Worm (Caenorhabditis elegans): Measurements from ENCODE around the gene rsp-8.

Gene rsp-8

DNA sequence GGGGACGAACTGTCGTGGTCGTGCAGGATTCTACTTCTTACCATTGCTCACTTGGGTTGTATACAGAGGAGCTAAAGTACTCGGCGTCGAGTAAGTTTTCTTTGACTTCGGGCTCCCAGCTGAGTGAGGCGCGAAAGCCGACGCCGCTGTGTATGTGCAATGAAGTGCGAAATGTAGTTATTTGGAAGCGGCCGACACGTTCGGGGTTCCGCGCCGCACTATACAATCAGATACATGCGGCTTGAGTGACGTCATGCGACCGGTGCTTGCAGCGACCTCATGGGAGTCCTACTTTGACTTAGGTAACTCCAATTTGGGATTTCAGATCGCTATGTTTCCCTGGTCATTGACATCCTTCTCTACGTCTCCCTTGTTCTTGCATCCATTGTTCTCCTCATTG lies 8.4 kb upstream of the rsp-8 start:
- no peak for TF ChIP-seq ets-5 (GFP tag; IDR thresholded peaks at IDR 0.05)
- TF ChIP-seq unc-130 (tag; optimal IDR thresholded peaks at IDR 0.05), result no peak
- TF ChIP-seq xbp-1 (tag; optimal IDR thresholded peaks at IDR 0.05), result no peak
- TF ChIP-seq snpc-4 (tag; optimal IDR thresholded peaks at IDR 0.05), result peak; percentile 90
- TF ChIP-seq nhr-71 (tag; optimal IDR thresholded peaks at IDR 0.05), result peak; percentile 15
- no peak for TF ChIP-seq unc-30 (tag; optimal IDR thresholded peaks at IDR 0.05)
- TF ChIP-seq fkh-4 (tag; optimal IDR thresholded peaks at IDR 0.05; ENCODE audit: borderline replicate concordance), result no peak
- TF ChIP-seq ceh-90 (tag; optimal IDR thresholded peaks at IDR 0.05), result no peak
- no peak for TF ChIP-seq pqm-1 (tag; optimal IDR thresholded peaks at IDR 0.05)
- no peak for TF ChIP-seq efl-1 (optimal IDR thresholded peaks at IDR 0.05)
- TF ChIP-seq efl-1 (GFP tag; optimal IDR thresholded peaks at IDR 0.05 in 1 of 2), result no peak
- no peak for TF ChIP-seq grh-1 (GFP tag; IDR thresholded peaks at IDR 0.05)
- TF ChIP-seq mef-2 (tag; optimal IDR thresholded peaks at IDR 0.05), result no peak

DNA sequence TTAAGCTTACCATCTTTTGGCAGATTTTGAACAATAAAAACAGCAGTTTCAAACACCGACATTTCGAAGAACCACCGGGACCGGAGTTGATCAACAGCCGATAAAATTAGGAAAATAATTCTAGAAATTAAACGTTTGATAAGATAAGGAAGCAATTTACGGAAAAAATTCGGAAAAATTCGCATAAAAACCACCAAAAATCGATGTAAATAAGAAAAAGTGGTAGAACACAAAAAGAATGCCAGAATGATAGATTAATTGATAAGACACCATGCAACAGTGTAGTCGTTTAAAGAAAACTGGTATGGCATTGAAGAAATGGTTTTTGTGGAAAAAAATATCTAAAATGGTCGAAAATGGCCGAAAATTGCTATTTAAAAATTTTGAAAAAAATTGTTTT lies 3.8 kb upstream of the rsp-8 start, which contains the start of gene maa-1:
Gene maa-1, minus strand, starts transcription at position 120 of the 400 bp plus-strand sequence.
- TF ChIP-seq elt-2 (tag; optimal IDR thresholded peaks at IDR 0.05), result peak; percentile 57
- no peak for TF ChIP-seq ets-5 (GFP tag; IDR thresholded peaks at IDR 0.05)
- TF ChIP-seq skn-1 (tag; optimal IDR thresholded peaks at IDR 0.05), result no peak
- no peak for TF ChIP-seq nhr-47 (tag; optimal IDR thresholded peaks at IDR 0.05)
- TF ChIP-seq nhr-20 (tag; optimal IDR thresholded peaks at IDR 0.05), result peak; percentile 18
- no peak for TF ChIP-seq ama-1 (optimal IDR thresholded peaks at IDR 0.05)
- TF ChIP-seq aly-2 (tag; optimal IDR thresholded peaks at IDR 0.05), result no peak

DNA sequence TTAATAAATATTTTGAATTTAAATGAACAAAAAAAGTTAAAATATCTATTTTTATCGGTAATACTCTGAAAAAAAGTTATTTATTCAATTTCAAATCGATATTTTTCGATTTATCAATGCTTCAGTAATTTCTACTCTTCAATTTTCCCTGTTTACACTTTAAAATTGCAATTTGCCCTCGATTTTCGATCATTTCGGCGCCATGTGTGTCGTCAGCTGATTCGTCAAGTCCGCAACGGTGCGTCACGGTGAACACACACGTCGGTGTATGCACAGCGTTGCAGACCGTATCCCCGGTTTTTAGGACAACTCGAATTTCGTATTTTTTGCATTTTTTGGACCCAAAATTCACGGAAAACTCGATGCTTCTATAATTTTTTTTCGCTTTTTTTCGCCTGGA lies 3.0 kb upstream of the rsp-8 start, which contains the start of gene C18D11.3:
Gene C18D11.3, plus strand, starts transcription at position 189 of the 400 bp plus-strand sequence.
- peak; percentile 88 for TF ChIP-seq snpc-4 (tag; optimal IDR thresholded peaks at IDR 0.05)
- peak; percentile 77 for TF ChIP-seq fos-1 (tag; optimal IDR thresholded peaks at IDR 0.05)
- TF ChIP-seq nhr-19 (GFP tag; conservative IDR thresholded peaks at IDR 0.05), result peak; percentile 79
- peak; percentile 89 for TF ChIP-seq nhr-85 (tag)
- TF ChIP-seq xbp-1 (tag; optimal IDR thresholded peaks at IDR 0.05), result peak; percentile 73
- peak; percentile 93 for TF ChIP-seq nhr-20 (tag; optimal IDR thresholded peaks at IDR 0.05)
- peak; percentile 74 for TF ChIP-seq blmp-1 (tag; optimal IDR thresholded peaks at IDR 0.05)
- no peak for TF ChIP-seq egl-13 (tag; optimal IDR thresholded peaks at IDR 0.05)
- TF ChIP-seq isw-1 (GFP tag; IDR thresholded peaks at IDR 0.05), result peak; percentile 74
- TF ChIP-seq nhr-237 (tag; optimal IDR thresholded peaks at IDR 0.05), result peak; percentile 16
- peak; percentile 55 for TF ChIP-seq pax-3 (tag; optimal IDR thresholded peaks at IDR 0.05)
- TF ChIP-seq mab-9 (GFP tag; IDR thresholded peaks at IDR 0.05), result 0 out of 2 replicates have a peak, but pooled peaks have one; percentile 9
- no peak for TF ChIP-seq hlh-4 (tag; optimal IDR thresholded peaks at IDR 0.05)
- TF ChIP-seq jun-1 (tag; optimal IDR thresholded peaks at IDR 0.05), result peak; percentile 52
- peak; percentile 96 to 99 for TF ChIP-seq lsy-2 (tag; optimal IDR thresholded peaks at IDR 0.05)
- TF ChIP-seq ceh-82 (tag; optimal IDR thresholded peaks at IDR 0.05), result peak; percentile 48 to 93 (median 52)
- TF ChIP-seq ceh-8 (GFP tag; optimal IDR thresholded peaks at IDR 0.05), result no peak
- TF ChIP-seq lin-15B (tag; optimal IDR thresholded peaks at IDR 0.05), result peak; percentile 83
- TF ChIP-seq nhr-71 (tag; optimal IDR thresholded peaks at IDR 0.05), result peak; percentile 92
- no peak for TF ChIP-seq tlp-1 (tag; optimal IDR thresholded peaks at IDR 0.05)
- TF ChIP-seq aly-2 (tag; optimal IDR thresholded peaks at IDR 0.05), result no peak
- TF ChIP-seq fkh-8 (tag; optimal IDR thresholded peaks at IDR 0.05), result peak; percentile 86
- TF ChIP-seq lir-3 (tag; optimal IDR thresholded peaks at IDR 0.05; ENCODE audit: poor library complexity), result no peak
- TF ChIP-seq nhr-77 (tag; optimal IDR thresholded peaks at IDR 0.05), result peak; percentile 82
- peak; percentile 67 for TF ChIP-seq dsc-1 (tag; optimal IDR thresholded peaks at IDR 0.05)
- TF ChIP-seq fkh-10 (GFP tag; optimal IDR thresholded peaks at IDR 0.05), result peak; percentile 38
- no peak for TF ChIP-seq unc-62 (GFP tag; optimal IDR thresholded peaks at IDR 0.05)
- TF ChIP-seq lin-39 (tag; optimal IDR thresholded peaks at IDR 0.05), result peak; percentile 44
- TF ChIP-seq pag-3 (tag; optimal IDR thresholded peaks at IDR 0.05; ENCODE audit: borderline replicate concordance, insufficient read depth), result no peak
- no peak for TF ChIP-seq efl-3 (GFP tag; optimal IDR thresholded peaks at IDR 0.05)
- TF ChIP-seq ceh-90 (tag; optimal IDR thresholded peaks at IDR 0.05), result no peak
- peak; percentile 65 for TF ChIP-seq elt-2 (tag; optimal IDR thresholded peaks at IDR 0.05)
- TF ChIP-seq ces-1 (GFP tag; optimal IDR thresholded peaks at IDR 0.05), result no peak
- peak; percentile 93 for TF ChIP-seq snu-23 (GFP tag; optimal IDR thresholded peaks at IDR 0.05)
- peak; percentile 88 for TF ChIP-seq skn-1 (tag; optimal IDR thresholded peaks at IDR 0.05)
- TF ChIP-seq dpl-1 (GFP tag; optimal IDR thresholded peaks at IDR 0.05), result peak; percentile 74 to 85 (median 84)
- peak; percentile 97 for TF ChIP-seq unc-130 (tag; optimal IDR thresholded peaks at IDR 0.05)
- peak; percentile 57 for TF ChIP-seq C04F5.9 (tag; optimal IDR thresholded peaks at IDR 0.05)
- TF ChIP-seq mdl-1 (tag; optimal IDR thresholded peaks at IDR 0.05), result peak in 1 of 2 experiments; percentile 96
- no peak for TF ChIP-seq ama-1 (optimal IDR thresholded peaks at IDR 0.05)
